Worm (Caenorhabditis elegans) whole organism, late embryonic: ENCODE results near the gene srr-9.

Experiments used
- C08G9.2 ChIP-seq: sonication (generic microtip); optimal IDR thresholded peaks from 2 replicates; lab custom pipeline; 2016; ENCODE audit warnings: mild to moderate bottlenecking, missing genetic modification characterization, moderate library complexity, missing compliant biosample characterization
- C38D4.7 ChIP-seq: fragments of 200-800 bp; sonication (Bioruptor generic); optimal IDR thresholded peaks from 2 replicates; lab custom pipeline; 2018; ENCODE audit warnings: mild to moderate bottlenecking, missing genetic modification characterization, moderate library complexity, missing compliant biosample characterization
- F13H6.1 ChIP-seq: sonication (generic microtip); optimal IDR thresholded peaks from 2 replicates; lab custom pipeline; 2016; ENCODE audit warnings: missing genetic modification characterization, missing compliant biosample characterization
- K02D7.2 ChIP-seq: sonication (generic microtip); optimal IDR thresholded peaks from 2 replicates; lab custom pipeline; 2017; ENCODE audit warnings: mild to moderate bottlenecking, missing genetic modification characterization, missing compliant biosample characterization
- K09A11.1 ChIP-seq: sonication (generic microtip); optimal IDR thresholded peaks from 2 replicates; lab custom pipeline; 2017; ENCODE audit warnings: antibody characterized with exemption, mild to moderate bottlenecking, missing genetic modification characterization, missing compliant biosample characterization; ENCODE audit not compliant: insufficient read depth
- T23F11.4 ChIP-seq: fragments of 200-800 bp; sonication (Bioruptor generic); optimal IDR thresholded peaks from 2 replicates; lab custom pipeline; 2018; ENCODE audit warnings: mild to moderate bottlenecking, missing genetic modification characterization, missing compliant biosample characterization
- ahr-1 ChIP-seq: sonication (generic microtip); optimal IDR thresholded peaks from 2 replicates; lab custom pipeline; 2016; ENCODE audit warnings: missing genetic modification characterization, missing compliant biosample characterization
- ceh-14 ChIP-seq: sonication (generic microtip); optimal IDR thresholded peaks from 2 replicates; lab custom pipeline; 2016; ENCODE audit warnings: missing genotype, missing genetic modification characterization, missing compliant biosample characterization
- ceh-18 ChIP-seq: sonication (generic microtip); optimal IDR thresholded peaks from 2 replicates; lab custom pipeline; 2016; ENCODE audit warnings: missing genetic modification characterization, missing compliant biosample characterization
- ceh-19 ChIP-seq: fragments of 200-800 bp; sonication (Bioruptor generic); optimal IDR thresholded peaks from 2 replicates; lab custom pipeline; 2018; ENCODE audit warnings: mild to moderate bottlenecking, missing genetic modification characterization, missing compliant biosample characterization
- ceh-2 ChIP-seq: sonication (generic microtip); optimal IDR thresholded peaks from 2 replicates; lab custom pipeline; 2016; ENCODE audit warnings: missing genotype, missing genetic modification characterization, missing compliant biosample characterization
- ceh-24 ChIP-seq: sonication (generic microtip); optimal IDR thresholded peaks from 2 replicates; lab custom pipeline; 2016; ENCODE audit warnings: mild to moderate bottlenecking, missing genetic modification characterization, missing compliant biosample characterization
- ceh-30 ChIP-seq: fragments of 150-350 bp; optimal IDR thresholded peaks from 2 replicates; lab custom pipeline; 2014; ENCODE audit warnings: missing biosample characterization, missing genetic modification characterization
- ceh-34 ChIP-seq: sonication (generic microtip); optimal IDR thresholded peaks from 2 replicates; lab custom pipeline; 2016; ENCODE audit warnings: mild to moderate bottlenecking, missing genetic modification characterization, missing compliant biosample characterization
- ceh-45 ChIP-seq: fragments of 200-800 bp; sonication (Bioruptor generic); IDR thresholded peaks from 2 replicates; pipeline ENCODE4 v1.3.6; 2022; ENCODE audit warnings: missing genetic modification reagents, missing genetic modification characterization, missing compliant biosample characterization
- ceh-48 ChIP-seq: sonication (generic microtip); optimal IDR thresholded peaks from 2 replicates; lab custom pipeline; 2016; ENCODE audit warnings: missing genetic modification characterization, inconsistent platforms, missing compliant biosample characterization
- ceh-6 ChIP-seq: fragments of 200-800 bp; sonication (Bioruptor generic); optimal IDR thresholded peaks from 2 replicates; lab custom pipeline; 2018; ENCODE audit warnings: mild to moderate bottlenecking, missing genetic modification characterization, missing compliant biosample characterization
- che-1 ChIP-seq: sonication (generic microtip); optimal IDR thresholded peaks from 2 replicates; lab custom pipeline; 2016; ENCODE audit warnings: mild to moderate bottlenecking, missing genetic modification characterization, missing compliant biosample characterization
- dmd-4 ChIP-seq: sonication (generic microtip); optimal IDR thresholded peaks from 2 replicates; lab custom pipeline; 2016; ENCODE audit warnings: borderline replicate concordance, missing genetic modification characterization, missing compliant biosample characterization
- ets-4 ChIP-seq: sonication (generic microtip); optimal IDR thresholded peaks from 2 replicates; lab custom pipeline; 2016; ENCODE audit warnings: missing genetic modification characterization, missing compliant biosample characterization
- eyg-1 ChIP-seq: sonication (generic microtip); optimal IDR thresholded peaks from 2 replicates; lab custom pipeline; 2016; ENCODE audit warnings: missing genotype, missing genetic modification characterization, missing compliant biosample characterization
- fax-1 ChIP-seq: sonication (generic microtip); optimal IDR thresholded peaks from 2 replicates; lab custom pipeline; 2016; ENCODE audit warnings: missing genotype, missing genetic modification characterization, missing compliant biosample characterization
- fkh-10 ChIP-seq: fragments of 150-350 bp; optimal IDR thresholded peaks from 2 replicates; lab custom pipeline; 2014; ENCODE audit warnings: missing biosample characterization, missing genetic modification reagents, missing genetic modification characterization
- fkh-6 ChIP-seq: sonication (generic microtip); optimal IDR thresholded peaks from 2 replicates; lab custom pipeline; 2016; ENCODE audit warnings: missing genetic modification characterization, missing compliant biosample characterization
- gmeb-2 ChIP-seq: sonication (generic microtip); optimal IDR thresholded peaks from 2 replicates; lab custom pipeline; 2016; ENCODE audit warnings: missing genetic modification characterization, inconsistent platforms, missing compliant biosample characterization
- hlh-13 ChIP-seq: fragments of 200-800 bp; sonication (Bioruptor generic); optimal IDR thresholded peaks from 2 replicates; lab custom pipeline; 2018; ENCODE audit warnings: mild to moderate bottlenecking, missing genetic modification characterization, missing compliant biosample characterization
- hlh-15 ChIP-seq: sonication (generic microtip); optimal IDR thresholded peaks from 2 replicates; lab custom pipeline; 2016; ENCODE audit warnings: missing genetic modification characterization, missing compliant biosample characterization
- hlh-30 ChIP-seq: sonication (generic microtip); optimal IDR thresholded peaks from 2 replicates; lab custom pipeline; 2017; ENCODE audit warnings: antibody characterized with exemption, missing genetic modification characterization, missing compliant biosample characterization; ENCODE audit not compliant: insufficient read depth
- hlh-8 ChIP-seq: sonication (generic microtip); optimal IDR thresholded peaks from 2 replicates; lab custom pipeline; 2016; ENCODE audit warnings: missing genotype, missing genetic modification characterization, missing compliant biosample characterization
- lim-6 ChIP-seq: sonication (generic microtip); optimal IDR thresholded peaks from 2 replicates; lab custom pipeline; 2016; ENCODE audit warnings: missing genetic modification characterization, missing compliant biosample characterization
- lin-11 ChIP-seq: fragments of 200-800 bp; sonication (Bioruptor generic); optimal IDR thresholded peaks from 2 replicates; lab custom pipeline; 2018; ENCODE audit warnings: mild to moderate bottlenecking, missing genetic modification characterization, missing compliant biosample characterization
- madf-2 ChIP-seq: sonication (generic microtip); optimal IDR thresholded peaks from 2 replicates; lab custom pipeline; 2017; ENCODE audit warnings: missing genetic modification characterization, missing compliant biosample characterization
- nfya-1 ChIP-seq: sonication (generic microtip); optimal IDR thresholded peaks from 2 replicates; lab custom pipeline; 2017; ENCODE audit warnings: missing genetic modification characterization, mild to moderate bottlenecking, missing compliant biosample characterization, antibody characterized with exemption, moderate library complexity
- nhr-232 ChIP-seq: sonication (generic microtip); optimal IDR thresholded peaks from 2 replicates; lab custom pipeline; 2016; ENCODE audit warnings: missing genetic modification characterization, missing compliant biosample characterization
- npax-4 ChIP-seq: sonication (generic microtip); optimal IDR thresholded peaks from 2 replicates; lab custom pipeline; 2016; ENCODE audit warnings: missing genetic modification characterization, missing compliant biosample characterization
- odd-2 ChIP-seq: sonication (generic microtip); optimal IDR thresholded peaks from 2 replicates; lab custom pipeline; 2017; ENCODE audit warnings: antibody characterized with exemption, mild to moderate bottlenecking, missing genetic modification characterization, missing compliant biosample characterization
- pag-3 ChIP-seq: sonication (generic microtip); optimal IDR thresholded peaks from 2 replicates; lab custom pipeline; 2016; ENCODE audit warnings: missing compliant biosample characterization, missing genetic modification characterization, borderline replicate concordance
- pax-1 ChIP-seq: fragments of 150-350 bp; optimal IDR thresholded peaks from 2 replicates; lab custom pipeline; 2014; ENCODE audit warnings: missing biosample characterization, missing genetic modification characterization
- pha-4 ChIP-seq: fragments of 150-350 bp; optimal IDR thresholded peaks from 2 replicates; lab custom pipeline; 2018; ENCODE audit warnings: missing biosample characterization, missing genetic modification reagents, missing genetic modification characterization
- pqm-1 ChIP-seq: sonication (generic microtip); optimal IDR thresholded peaks from 2 replicates; lab custom pipeline; 2016; ENCODE audit warnings: missing genetic modification characterization, missing compliant biosample characterization
- rnt-1 ChIP-seq: sonication (generic microtip); optimal IDR thresholded peaks from 2 replicates; lab custom pipeline; 2016; ENCODE audit warnings: missing genetic modification characterization, missing compliant biosample characterization
- sdc-2 ChIP-seq: sonication (generic microtip); optimal IDR thresholded peaks from 2 replicates; lab custom pipeline; 2016; ENCODE audit warnings: missing genotype, missing genetic modification characterization, missing compliant biosample characterization
- syd-9 ChIP-seq: sonication (generic microtip); optimal IDR thresholded peaks from 2 replicates; lab custom pipeline; 2016; ENCODE audit warnings: mild to moderate bottlenecking, missing genetic modification characterization, moderate library complexity, missing compliant biosample characterization
- tbx-7 ChIP-seq: sonication (generic microtip); optimal IDR thresholded peaks from 2 replicates; lab custom pipeline; 2016; ENCODE audit warnings: missing genotype, missing genetic modification characterization, missing compliant biosample characterization
- ttx-3 ChIP-seq: sonication (generic microtip); optimal IDR thresholded peaks from 2 replicates; lab custom pipeline; 2016; ENCODE audit warnings: missing genetic modification reagents, missing genetic modification characterization, missing compliant biosample characterization
- unc-55 ChIP-seq: sonication (generic microtip); optimal IDR thresholded peaks from 2 replicates; lab custom pipeline; 2017; ENCODE audit warnings: missing biosample characterization, missing genetic modification reagents, missing genetic modification characterization
- unc-86 ChIP-seq: sonication (generic microtip); optimal IDR thresholded peaks from 2 replicates; lab custom pipeline; 2016; ENCODE audit warnings: missing genetic modification characterization, missing compliant biosample characterization
- zip-5 ChIP-seq: sonication (generic microtip); optimal IDR thresholded peaks from 2 replicates; lab custom pipeline; 2016; ENCODE audit warnings: missing genetic modification characterization, missing compliant biosample characterization
- ztf-16 ChIP-seq: sonication (generic microtip); optimal IDR thresholded peaks from 2 replicates; lab custom pipeline; 2017; ENCODE audit warnings: missing genetic modification characterization, missing compliant biosample characterization

The srr-9 gene

ce11 chrV:7775226-7775625 lies 37.4 kb downstream of the srr-9 start:
- no peak for TF ChIP-seq C38D4.7 (GFP tag; lab: Kevin White, UChicago)
- TF ChIP-seq ceh-6 (GFP tag; lab: Kevin White, UChicago): no peak
- TF ChIP-seq fax-1 (tag; lab: Kevin White, UChicago): no peak
- TF ChIP-seq dmd-4 (tag; lab: Kevin White, UChicago): no peak
- TF ChIP-seq K09A11.1: no peak
- TF ChIP-seq hlh-13 (GFP tag; lab: Kevin White, UChicago): no peak
- no peak for TF ChIP-seq che-1 (tag; lab: Kevin White, UChicago)

ce11 chrV:7776029-7776628 lies 38.3 kb downstream of the srr-9 start, which contains the start of the genes rpl-39 and rps-30:
rpl-39 (minus strand) TSS chrV:7776079.
rps-30 (plus strand) TSS chrV:7776578.
- TF ChIP-seq ztf-16 (peak; percentile 28), syd-9 (tag; lab: Kevin White, UChicago) (no peak), fax-1 (tag; lab: Kevin White, UChicago) (no peak), fkh-10 (GFP tag; lab: Kevin White, UChicago) (no peak), odd-2 (tag; lab: Kevin White, UChicago) (no peak), K09A11.1 (no peak), ceh-14 (tag; lab: Kevin White, UChicago) (no peak), zip-5 (tag; lab: Kevin White, UChicago) (no peak), pax-1 (tag; lab: Kevin White, UChicago) (peak; percentile 54), eyg-1 (tag; lab: Kevin White, UChicago) (no peak), C38D4.7 (GFP tag; lab: Kevin White, UChicago) (no peak), C08G9.2 (tag; lab: Kevin White, UChicago) (no peak), dmd-4 (tag; lab: Kevin White, UChicago) (no peak), tbx-7 (no peak), lim-6 (tag; lab: Kevin White, UChicago) (no peak), ceh-6 (GFP tag; lab: Kevin White, UChicago) (no peak), madf-2 (peak; percentile 6), K02D7.2 (tag; lab: Kevin White, UChicago) (no peak), npax-4 (tag; lab: Kevin White, UChicago) (no peak), hlh-8 (tag; lab: Kevin White, UChicago) (no peak), ahr-1 (tag; lab: Kevin White, UChicago) (no peak), sdc-2 (tag; lab: Kevin White, UChicago) (no peak), nhr-232 (tag; lab: Kevin White, UChicago) (no peak), fkh-6 (no peak), pag-3 (no peak), nfya-1 (tag; lab: Kevin White, UChicago) (peak; percentile 83), ceh-48 (tag; lab: Kevin White, UChicago) (no peak), hlh-15 (tag; lab: Kevin White, UChicago) (no peak), rnt-1 (tag; lab: Kevin White, UChicago) (peak; percentile 73), ceh-19 (GFP tag; lab: Kevin White, UChicago) (no peak), ceh-24 (no peak), ceh-18 (tag; lab: Kevin White, UChicago) (peak; percentile 71), che-1 (tag; lab: Kevin White, UChicago) (no peak), ttx-3 (tag; lab: Kevin White, UChicago) (no peak), T23F11.4 (GFP tag; lab: Kevin White, UChicago) (no peak), unc-55 (GFP tag; lab: Kevin White, UChicago) (peak; percentile 49), unc-86 (tag; lab: Kevin White, UChicago) (no peak), hlh-13 (GFP tag; lab: Kevin White, UChicago) (no peak), ceh-2 (tag; lab: Kevin White, UChicago) (no peak), lin-11 (tag; lab: Kevin White, UChicago) (no peak), F13H6.1 (tag; lab: Kevin White, UChicago) (no peak), ceh-45 (GFP tag; lab: Robert Waterston, UW) (no peak), gmeb-2 (tag; lab: Kevin White, UChicago) (no peak), ceh-34 (tag; lab: Kevin White, UChicago) (peak; percentile 20), ets-4 (tag; lab: Kevin White, UChicago) (peak; percentile 16), ceh-30 (tag; lab: Kevin White, UChicago) (no peak), hlh-30 (tag; lab: Kevin White, UChicago) (no peak), pha-4 (tag; lab: Kevin White, UChicago) (no peak), pqm-1 (tag; lab: Kevin White, UChicago) (no peak)
